Worm (Caenorhabditis elegans) whole organism, late embryonic: ENCODE results near the gene srx-98.

Experiments used
- C38D4.7 ChIP-seq: fragments of 200-800 bp; sonication (Bioruptor generic); optimal IDR thresholded peaks from 2 replicates; lab custom pipeline; 2018; ENCODE audit warnings: mild to moderate bottlenecking, missing genetic modification characterization, moderate library complexity, missing compliant biosample characterization
- F13H6.1 ChIP-seq: sonication (generic microtip); optimal IDR thresholded peaks from 2 replicates; lab custom pipeline; 2016; ENCODE audit warnings: missing genetic modification characterization, missing compliant biosample characterization
- K02D7.2 ChIP-seq: sonication (generic microtip); optimal IDR thresholded peaks from 2 replicates; lab custom pipeline; 2017; ENCODE audit warnings: mild to moderate bottlenecking, missing genetic modification characterization, missing compliant biosample characterization
- T23F11.4 ChIP-seq: fragments of 200-800 bp; sonication (Bioruptor generic); optimal IDR thresholded peaks from 2 replicates; lab custom pipeline; 2018; ENCODE audit warnings: mild to moderate bottlenecking, missing genetic modification characterization, missing compliant biosample characterization
- Y22D7AL.16 ChIP-seq: sonication (generic microtip); optimal IDR thresholded peaks from 2 replicates; lab custom pipeline; 2016; ENCODE audit warnings: missing genetic modification characterization, missing compliant biosample characterization
- ama-1 ChIP-seq: fragments of 150-350 bp; optimal IDR thresholded peaks from 2 replicates; lab custom pipeline; 2014
- ceh-19 ChIP-seq: fragments of 200-800 bp; sonication (Bioruptor generic); optimal IDR thresholded peaks from 2 replicates; lab custom pipeline; 2018; ENCODE audit warnings: mild to moderate bottlenecking, missing genetic modification characterization, missing compliant biosample characterization
- ceh-2 ChIP-seq: sonication (generic microtip); optimal IDR thresholded peaks from 2 replicates; lab custom pipeline; 2016; ENCODE audit warnings: missing genotype, missing genetic modification characterization, missing compliant biosample characterization
- ceh-30 ChIP-seq: fragments of 150-350 bp; optimal IDR thresholded peaks from 2 replicates; lab custom pipeline; 2014; ENCODE audit warnings: missing biosample characterization, missing genetic modification characterization
- ceh-45 ChIP-seq: fragments of 200-800 bp; sonication (Bioruptor generic); IDR thresholded peaks from 2 replicates; pipeline ENCODE4 v1.3.6; 2022; ENCODE audit warnings: missing genetic modification reagents, missing genetic modification characterization, missing compliant biosample characterization
- ceh-6 ChIP-seq: fragments of 200-800 bp; sonication (Bioruptor generic); optimal IDR thresholded peaks from 2 replicates; lab custom pipeline; 2018; ENCODE audit warnings: mild to moderate bottlenecking, missing genetic modification characterization, missing compliant biosample characterization
- che-1 ChIP-seq: sonication (generic microtip); optimal IDR thresholded peaks from 2 replicates; lab custom pipeline; 2016; ENCODE audit warnings: mild to moderate bottlenecking, missing genetic modification characterization, missing compliant biosample characterization
- elt-2 ChIP-seq: sonication (generic microtip); optimal IDR thresholded peaks from 2 replicates; lab custom pipeline; 2016; ENCODE audit warnings: missing genetic modification reagents, missing genetic modification characterization, missing compliant biosample characterization
- elt-4 ChIP-seq: sonication (generic microtip); optimal IDR thresholded peaks from 2 replicates; lab custom pipeline; 2016; ENCODE audit warnings: missing genetic modification characterization, missing compliant biosample characterization
- ets-4 ChIP-seq: sonication (generic microtip); optimal IDR thresholded peaks from 2 replicates; lab custom pipeline; 2016; ENCODE audit warnings: missing genetic modification characterization, missing compliant biosample characterization
- eyg-1 ChIP-seq: sonication (generic microtip); optimal IDR thresholded peaks from 2 replicates; lab custom pipeline; 2016; ENCODE audit warnings: missing genotype, missing genetic modification characterization, missing compliant biosample characterization
- fkh-10 ChIP-seq: fragments of 150-350 bp; optimal IDR thresholded peaks from 2 replicates; lab custom pipeline; 2014; ENCODE audit warnings: missing biosample characterization, missing genetic modification reagents, missing genetic modification characterization
- fkh-6 ChIP-seq: sonication (generic microtip); optimal IDR thresholded peaks from 2 replicates; lab custom pipeline; 2016; ENCODE audit warnings: missing genetic modification characterization, missing compliant biosample characterization
- hlh-13 ChIP-seq: fragments of 200-800 bp; sonication (Bioruptor generic); optimal IDR thresholded peaks from 2 replicates; lab custom pipeline; 2018; ENCODE audit warnings: mild to moderate bottlenecking, missing genetic modification characterization, missing compliant biosample characterization
- lim-6 ChIP-seq: sonication (generic microtip); optimal IDR thresholded peaks from 2 replicates; lab custom pipeline; 2016; ENCODE audit warnings: missing genetic modification characterization, missing compliant biosample characterization
- mec-3 ChIP-seq: sonication (generic microtip); optimal IDR thresholded peaks from 2 replicates; lab custom pipeline; 2016; ENCODE audit warnings: borderline replicate concordance, missing genetic modification characterization, missing compliant biosample characterization
- nfya-1 ChIP-seq: sonication (generic microtip); optimal IDR thresholded peaks from 2 replicates; lab custom pipeline; 2017; ENCODE audit warnings: missing genetic modification characterization, mild to moderate bottlenecking, missing compliant biosample characterization, antibody characterized with exemption, moderate library complexity
- nhr-232 ChIP-seq: sonication (generic microtip); optimal IDR thresholded peaks from 2 replicates; lab custom pipeline; 2016; ENCODE audit warnings: missing genetic modification characterization, missing compliant biosample characterization
- npax-4 ChIP-seq: sonication (generic microtip); optimal IDR thresholded peaks from 2 replicates; lab custom pipeline; 2016; ENCODE audit warnings: missing genetic modification characterization, missing compliant biosample characterization
- odd-2 ChIP-seq: sonication (generic microtip); optimal IDR thresholded peaks from 2 replicates; lab custom pipeline; 2017; ENCODE audit warnings: antibody characterized with exemption, mild to moderate bottlenecking, missing genetic modification characterization, missing compliant biosample characterization
- pag-3 ChIP-seq: sonication (generic microtip); optimal IDR thresholded peaks from 2 replicates; lab custom pipeline; 2016; ENCODE audit warnings: missing compliant biosample characterization, missing genetic modification characterization, borderline replicate concordance
- pqm-1 ChIP-seq: sonication (generic microtip); optimal IDR thresholded peaks from 2 replicates; lab custom pipeline; 2016; ENCODE audit warnings: missing genetic modification characterization, missing compliant biosample characterization
- pros-1 ChIP-seq: fragments of 150-350 bp; optimal IDR thresholded peaks from 2 replicates; lab custom pipeline; 2014; ENCODE audit warnings: missing biosample characterization, missing genetic modification reagents, missing genetic modification characterization
- rnt-1 ChIP-seq: sonication (generic microtip); optimal IDR thresholded peaks from 2 replicates; lab custom pipeline; 2016; ENCODE audit warnings: missing genetic modification characterization, missing compliant biosample characterization
- sox-2 ChIP-seq: fragments of 200-800 bp; sonication (Bioruptor generic); IDR thresholded peaks from 2 replicates; pipeline ENCODE4 v1.3.6; 2022; ENCODE audit warnings: missing genetic modification reagents, missing genetic modification characterization, missing compliant biosample characterization
- tbx-2 ChIP-seq: sonication (generic microtip); optimal IDR thresholded peaks from 2 replicates; lab custom pipeline; 2016; ENCODE audit warnings: missing genetic modification characterization, missing compliant biosample characterization
- ttx-3 ChIP-seq: sonication (generic microtip); optimal IDR thresholded peaks from 2 replicates; lab custom pipeline; 2016; ENCODE audit warnings: missing genetic modification reagents, missing genetic modification characterization, missing compliant biosample characterization
- unc-86 ChIP-seq: sonication (generic microtip); optimal IDR thresholded peaks from 2 replicates; lab custom pipeline; 2016; ENCODE audit warnings: missing genetic modification characterization, missing compliant biosample characterization
- zip-5 ChIP-seq: sonication (generic microtip); optimal IDR thresholded peaks from 2 replicates; lab custom pipeline; 2016; ENCODE audit warnings: missing genetic modification characterization, missing compliant biosample characterization
- ztf-16 ChIP-seq: sonication (generic microtip); optimal IDR thresholded peaks from 2 replicates; lab custom pipeline; 2017; ENCODE audit warnings: missing genetic modification characterization, missing compliant biosample characterization

The srx-98 gene

DNA sequence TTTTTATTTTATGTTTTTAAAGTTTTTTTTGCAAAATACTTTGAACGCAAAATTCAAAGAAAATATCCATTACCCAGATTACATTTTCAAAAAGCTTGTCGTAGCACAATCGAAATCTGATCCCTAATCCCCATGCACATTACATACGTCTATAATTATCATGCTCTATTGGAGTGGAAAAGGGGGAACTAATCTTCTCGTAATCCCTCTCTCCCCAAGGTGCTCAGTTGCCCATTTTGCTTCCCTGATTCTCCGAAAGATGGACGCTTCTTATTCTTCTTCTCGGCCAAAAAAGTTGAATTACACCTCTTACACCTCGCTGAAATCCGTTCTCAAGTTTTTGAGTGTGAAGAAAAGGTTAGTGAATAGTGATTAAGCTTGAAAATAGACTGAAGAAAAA, 40.2 kb upstream of the srx-98 start, which contains the start of gene fbxc-53:
Gene fbxc-53, plus strand, starts transcription at position 245 of the 400 bp plus-strand sequence.
- TF ChIP-seq ceh-6 (no peak), rnt-1 (tag; lab: Kevin White, UChicago) (no peak), che-1 (no peak), zip-5 (no peak), nfya-1 (tag; lab: Kevin White, UChicago) (no peak), K02D7.2 (no peak), pros-1 (tag; lab: Kevin White, UChicago) (no peak), Y22D7AL.16 (tag; lab: Kevin White, UChicago) (no peak)

DNA sequence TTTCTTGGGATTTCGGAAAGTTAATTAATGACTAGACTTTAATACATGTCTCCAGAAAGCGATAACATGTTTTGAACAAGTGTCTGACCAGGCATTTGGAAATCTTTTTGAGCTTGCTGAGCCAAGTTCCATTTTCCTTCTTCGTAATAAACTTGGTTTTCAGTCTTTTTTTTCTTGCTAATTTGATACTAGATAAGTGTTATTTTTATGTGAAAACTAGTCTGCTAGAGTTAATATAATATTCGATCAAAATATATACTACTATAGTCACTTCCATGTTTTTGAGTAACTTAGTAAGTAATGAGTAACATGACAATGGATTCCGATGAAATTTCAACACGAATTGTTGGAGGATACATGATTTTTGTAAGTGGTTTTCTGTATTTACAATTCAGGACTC, 38.4 kb upstream of the srx-98 start, which contains the start of gene srx-110:
Gene srx-110, plus strand, starts transcription at position 301 of the 400 bp plus-strand sequence.
- TF ChIP-seq odd-2 (no peak), rnt-1 (tag; lab: Kevin White, UChicago) (no peak), elt-2 (tag; lab: Kevin White, UChicago) (no peak), sox-2 (GFP tag; lab: Robert Waterston, UW) (no peak), fkh-10 (GFP tag; lab: Kevin White, UChicago) (no peak), unc-86 (tag; lab: Kevin White, UChicago) (no peak), elt-4 (tag; lab: Kevin White, UChicago) (no peak), ceh-2 (no peak), eyg-1 (tag; lab: Kevin White, UChicago) (no peak), hlh-13 (GFP tag; lab: Kevin White, UChicago) (no peak)

DNA sequence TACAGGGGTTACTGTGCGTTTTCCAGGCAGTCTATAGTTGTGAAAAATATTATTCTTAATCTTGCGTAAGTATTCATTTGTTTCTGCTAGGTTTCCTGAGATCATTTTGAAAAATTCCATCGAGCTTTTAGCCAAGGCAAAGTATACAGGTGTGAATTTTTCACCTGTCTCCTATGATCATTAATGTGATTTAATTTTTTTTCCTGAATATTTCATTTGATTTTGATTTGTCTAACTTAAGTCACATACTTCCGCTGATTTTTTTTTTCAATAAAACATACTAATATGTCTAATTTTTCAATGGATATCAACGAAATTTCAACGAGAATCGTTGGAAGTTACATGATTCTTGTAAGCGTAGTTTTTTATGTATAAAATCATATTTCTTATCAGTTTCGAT, 34.5 kb upstream of the srx-98 start, which contains the start of gene srx-108:
Gene srx-108, plus strand, starts transcription at position 301 of the 400 bp plus-strand sequence.
- TF ChIP-seq zip-5 (no peak), pqm-1 (no peak), npax-4 (tag; lab: Kevin White, UChicago) (no peak), tbx-2 (tag; lab: Kevin White, UChicago) (no peak), T23F11.4 (GFP tag; lab: Kevin White, UChicago) (no peak), unc-86 (tag; lab: Kevin White, UChicago) (no peak), ttx-3 (tag; lab: Kevin White, UChicago) (no peak), nhr-232 (no peak), F13H6.1 (no peak), ztf-16 (no peak), ama-1 (lab: Kevin White, UChicago) (no peak), lim-6 (tag; lab: Kevin White, UChicago) (no peak), mec-3 (tag; lab: Kevin White, UChicago) (no peak), fkh-6 (no peak), ceh-19 (GFP tag; lab: Kevin White, UChicago) (no peak)

DNA sequence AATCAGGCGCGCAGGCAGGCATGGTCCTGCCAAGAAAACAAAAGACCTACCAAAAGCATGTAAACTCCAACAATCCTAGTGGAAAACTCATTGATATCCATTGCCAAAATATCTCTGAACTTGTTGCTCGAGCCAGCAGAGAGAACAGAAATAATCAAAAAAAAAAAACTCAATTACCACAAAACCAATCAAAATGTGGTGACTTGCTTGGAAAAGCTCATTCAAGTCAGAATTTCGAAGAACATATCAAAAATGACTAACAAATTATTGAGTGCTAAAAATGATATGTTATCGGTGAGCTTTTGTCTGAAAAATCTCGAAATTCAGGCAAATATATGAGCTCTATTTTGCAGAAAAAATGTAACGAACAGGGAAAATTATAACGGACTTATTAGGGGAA, 30.4 kb upstream of the srx-98 start, which contains the start of gene srx-105:
Gene srx-105, minus strand, starts transcription at position 101 of the 400 bp plus-strand sequence.
- TF ChIP-seq ceh-2 (no peak), ceh-6 (no peak), T23F11.4 (GFP tag; lab: Kevin White, UChicago) (no peak), ceh-45 (GFP tag; lab: Robert Waterston, UW) (no peak), ztf-16 (no peak), ets-4 (tag; lab: Kevin White, UChicago) (no peak), Y22D7AL.16 (tag; lab: Kevin White, UChicago) (no peak)

DNA sequence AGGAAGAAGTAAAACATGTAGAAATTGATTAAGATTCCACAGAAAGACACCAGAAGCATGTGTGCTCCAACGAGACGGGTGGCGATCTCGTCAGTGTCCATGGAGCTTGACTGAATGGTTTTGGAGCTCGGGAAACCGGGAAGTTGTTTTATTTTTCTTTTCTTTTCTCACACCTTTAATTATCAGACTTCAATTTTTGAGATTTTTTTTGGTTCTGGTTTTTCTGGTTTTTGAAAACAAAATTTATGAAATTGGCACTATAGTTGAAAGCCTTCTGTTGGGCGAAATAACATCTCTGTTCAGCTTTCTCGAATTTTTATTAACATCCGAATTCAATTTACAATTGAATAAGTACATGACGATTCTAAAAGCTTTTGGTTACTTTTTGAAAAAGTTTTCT, 28.7 kb upstream of the srx-98 start, which contains the start of gene srx-104:
Gene srx-104, minus strand, starts transcription at position 101 of the 400 bp plus-strand sequence.
- TF ChIP-seq pag-3 (no peak), C38D4.7 (no peak), T23F11.4 (GFP tag; lab: Kevin White, UChicago) (no peak), F13H6.1 (no peak), ceh-30 (tag; lab: Kevin White, UChicago) (no peak), ama-1 (lab: Kevin White, UChicago) (no peak)
